Worm (Caenorhabditis elegans): ENCODE results near the gene F14H8.4.

DNA sequence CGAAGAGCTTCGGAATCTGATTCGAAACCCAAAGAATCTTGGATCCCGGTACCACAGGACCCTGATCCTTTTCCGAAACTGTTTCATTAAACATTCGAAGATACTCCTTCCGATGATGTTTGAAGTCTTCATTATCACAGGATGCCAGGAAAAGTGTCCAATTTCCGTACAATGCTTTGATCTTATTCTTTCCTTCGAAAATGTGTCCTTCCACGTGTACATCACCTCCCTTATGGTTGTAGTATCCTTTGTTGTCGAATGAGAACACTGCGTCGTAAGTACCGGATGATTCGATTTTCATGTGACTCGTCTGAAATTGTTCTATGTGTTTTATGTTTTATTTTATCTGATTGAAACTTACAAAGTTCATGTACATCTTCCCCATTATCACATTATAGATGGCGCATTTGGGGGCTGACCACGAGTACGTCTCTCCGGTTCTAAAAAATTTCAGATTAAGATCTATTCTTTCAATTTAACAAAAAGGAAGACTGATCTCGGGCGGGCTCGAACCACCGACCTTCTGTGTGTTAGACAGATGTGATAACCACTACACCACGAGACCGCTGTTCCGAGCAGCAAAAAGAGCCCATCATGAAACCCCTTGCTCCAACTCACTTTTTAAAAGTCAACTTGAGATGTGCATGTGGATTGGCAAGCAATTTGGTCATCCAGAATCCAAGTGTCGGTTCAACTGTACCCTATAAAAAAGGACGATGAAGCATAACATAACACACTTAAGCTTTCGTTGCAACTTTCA is 10.9 kb upstream of the F14H8.4 start:
- TF ChIP-seq hlh-11 (tag; optimal IDR thresholded peaks at IDR 0.05), result peak; percentile 16
- TF ChIP-seq nhr-77 (tag; optimal IDR thresholded peaks at IDR 0.05), result no peak
- TF ChIP-seq unc-62 (GFP tag; optimal IDR thresholded peaks at IDR 0.05 in 1 of 2), result peak in 1 of 2 experiments; percentile 60
- no peak for TF ChIP-seq unc-62 (tag; optimal IDR thresholded peaks at IDR 0.05)
- no peak for TF ChIP-seq unc-39 (tag; optimal IDR thresholded peaks at IDR 0.05)
- no peak; the same call in 1 of the 2 replicates for TF ChIP-seq mdt-29 (GFP tag; IDR thresholded peaks at IDR 0.05)
- TF ChIP-seq egl-27 (tag; optimal IDR thresholded peaks at IDR 0.05), result no peak
- no peak for TF ChIP-seq snpc-4 (tag; optimal IDR thresholded peaks at IDR 0.05)
- peak; percentile 40 for TF ChIP-seq nhr-48 (tag; optimal IDR thresholded peaks at IDR 0.05)
- TF ChIP-seq php-3 (GFP tag; IDR thresholded peaks at IDR 0.05), result no peak
- no peak for TF ChIP-seq pqm-1 (tag; optimal IDR thresholded peaks at IDR 0.05)
- no peak for TF ChIP-seq fkh-10 (GFP tag; optimal IDR thresholded peaks at IDR 0.05)

All from whole organism, L4 larva.